Worm (Caenorhabditis elegans) whole organism, late embryonic: ENCODE data around the gene spp-10.

ENCODE experiments used
- C08G9.2 ChIP-seq: sonication (generic microtip); optimal IDR thresholded peaks from 2 replicates; lab custom pipeline; 2016; ENCODE audit warnings: mild to moderate bottlenecking, missing genetic modification characterization, moderate library complexity, missing compliant biosample characterization
- C38D4.7 ChIP-seq: fragments of 200-800 bp; sonication (Bioruptor generic); optimal IDR thresholded peaks from 2 replicates; lab custom pipeline; 2018; ENCODE audit warnings: mild to moderate bottlenecking, missing genetic modification characterization, moderate library complexity, missing compliant biosample characterization
- K02D7.2 ChIP-seq: sonication (generic microtip); optimal IDR thresholded peaks from 2 replicates; lab custom pipeline; 2017; ENCODE audit warnings: mild to moderate bottlenecking, missing genetic modification characterization, missing compliant biosample characterization
- T23F11.4 ChIP-seq: fragments of 200-800 bp; sonication (Bioruptor generic); optimal IDR thresholded peaks from 2 replicates; lab custom pipeline; 2018; ENCODE audit warnings: mild to moderate bottlenecking, missing genetic modification characterization, missing compliant biosample characterization
- Y22D7AL.16 ChIP-seq: sonication (generic microtip); optimal IDR thresholded peaks from 2 replicates; lab custom pipeline; 2016; ENCODE audit warnings: missing genetic modification characterization, missing compliant biosample characterization
- ahr-1 ChIP-seq: sonication (generic microtip); optimal IDR thresholded peaks from 2 replicates; lab custom pipeline; 2016; ENCODE audit warnings: missing genetic modification characterization, missing compliant biosample characterization
- ama-1 ChIP-seq: fragments of 150-350 bp; optimal IDR thresholded peaks from 2 replicates; lab custom pipeline; 2014
- ceh-14 ChIP-seq: sonication (generic microtip); optimal IDR thresholded peaks from 2 replicates; lab custom pipeline; 2016; ENCODE audit warnings: missing genotype, missing genetic modification characterization, missing compliant biosample characterization
- ceh-18 ChIP-seq: sonication (generic microtip); optimal IDR thresholded peaks from 2 replicates; lab custom pipeline; 2016; ENCODE audit warnings: missing genetic modification characterization, missing compliant biosample characterization
- ceh-2 ChIP-seq: sonication (generic microtip); optimal IDR thresholded peaks from 2 replicates; lab custom pipeline; 2016; ENCODE audit warnings: missing genotype, missing genetic modification characterization, missing compliant biosample characterization
- ceh-22 ChIP-seq: sonication (generic microtip); optimal IDR thresholded peaks from 2 replicates; lab custom pipeline; 2017; ENCODE audit warnings: missing biosample characterization, missing genetic modification characterization
- ceh-30 ChIP-seq: fragments of 150-350 bp; optimal IDR thresholded peaks from 2 replicates; lab custom pipeline; 2014; ENCODE audit warnings: missing biosample characterization, missing genetic modification characterization
- ceh-31 ChIP-seq: sonication (generic microtip); optimal IDR thresholded peaks from 2 replicates; lab custom pipeline; 2016; ENCODE audit warnings: missing genetic modification characterization, missing compliant biosample characterization
- ceh-34 ChIP-seq: sonication (generic microtip); optimal IDR thresholded peaks from 2 replicates; lab custom pipeline; 2016; ENCODE audit warnings: mild to moderate bottlenecking, missing genetic modification characterization, missing compliant biosample characterization
- ceh-45 ChIP-seq: fragments of 200-800 bp; sonication (Bioruptor generic); IDR thresholded peaks from 2 replicates; pipeline ENCODE4 v1.3.6; 2022; ENCODE audit warnings: missing genetic modification reagents, missing genetic modification characterization, missing compliant biosample characterization
- ceh-48 ChIP-seq: sonication (generic microtip); optimal IDR thresholded peaks from 2 replicates; lab custom pipeline; 2016; ENCODE audit warnings: missing genetic modification characterization, inconsistent platforms, missing compliant biosample characterization
- che-1 ChIP-seq: sonication (generic microtip); optimal IDR thresholded peaks from 2 replicates; lab custom pipeline; 2016; ENCODE audit warnings: mild to moderate bottlenecking, missing genetic modification characterization, missing compliant biosample characterization
- dmd-4 ChIP-seq: sonication (generic microtip); optimal IDR thresholded peaks from 2 replicates; lab custom pipeline; 2016; ENCODE audit warnings: borderline replicate concordance, missing genetic modification characterization, missing compliant biosample characterization
- dve-1 ChIP-seq: sonication (generic microtip); optimal IDR thresholded peaks from 2 replicates; lab custom pipeline; 2017; ENCODE audit warnings: antibody characterized with exemption, mild to moderate bottlenecking, missing genetic modification characterization, missing compliant biosample characterization
- fax-1 ChIP-seq: sonication (generic microtip); optimal IDR thresholded peaks from 2 replicates; lab custom pipeline; 2016; ENCODE audit warnings: missing genotype, missing genetic modification characterization, missing compliant biosample characterization
- fkh-10 ChIP-seq: fragments of 150-350 bp; optimal IDR thresholded peaks from 2 replicates; lab custom pipeline; 2014; ENCODE audit warnings: missing biosample characterization, missing genetic modification reagents, missing genetic modification characterization
- fkh-6 ChIP-seq: sonication (generic microtip); optimal IDR thresholded peaks from 2 replicates; lab custom pipeline; 2016; ENCODE audit warnings: missing genetic modification characterization, missing compliant biosample characterization
- hlh-13 ChIP-seq: fragments of 200-800 bp; sonication (Bioruptor generic); optimal IDR thresholded peaks from 2 replicates; lab custom pipeline; 2018; ENCODE audit warnings: mild to moderate bottlenecking, missing genetic modification characterization, missing compliant biosample characterization
- hlh-30 ChIP-seq: sonication (generic microtip); optimal IDR thresholded peaks from 2 replicates; lab custom pipeline; 2017; ENCODE audit warnings: antibody characterized with exemption, missing genetic modification characterization, missing compliant biosample characterization; ENCODE audit not compliant: insufficient read depth
- hlh-6 ChIP-seq: sonication (generic microtip); optimal IDR thresholded peaks from 2 replicates; lab custom pipeline; 2016; ENCODE audit warnings: missing genotype, missing genetic modification characterization, missing compliant biosample characterization
- hlh-8 ChIP-seq: sonication (generic microtip); optimal IDR thresholded peaks from 2 replicates; lab custom pipeline; 2016; ENCODE audit warnings: missing genotype, missing genetic modification characterization, missing compliant biosample characterization
- madf-2 ChIP-seq: sonication (generic microtip); optimal IDR thresholded peaks from 2 replicates; lab custom pipeline; 2017; ENCODE audit warnings: missing genetic modification characterization, missing compliant biosample characterization
- nfya-1 ChIP-seq: sonication (generic microtip); optimal IDR thresholded peaks from 2 replicates; lab custom pipeline; 2017; ENCODE audit warnings: missing genetic modification characterization, mild to moderate bottlenecking, missing compliant biosample characterization, antibody characterized with exemption, moderate library complexity
- nhr-11 ChIP-seq: fragments of 150-350 bp; optimal IDR thresholded peaks from 2 replicates; lab custom pipeline; 2014; ENCODE audit warnings: missing biosample characterization, missing genetic modification characterization
- nhr-232 ChIP-seq: sonication (generic microtip); optimal IDR thresholded peaks from 2 replicates; lab custom pipeline; 2016; ENCODE audit warnings: missing genetic modification characterization, missing compliant biosample characterization
- npax-4 ChIP-seq: sonication (generic microtip); optimal IDR thresholded peaks from 2 replicates; lab custom pipeline; 2016; ENCODE audit warnings: missing genetic modification characterization, missing compliant biosample characterization
- odd-2 ChIP-seq: sonication (generic microtip); optimal IDR thresholded peaks from 2 replicates; lab custom pipeline; 2017; ENCODE audit warnings: antibody characterized with exemption, mild to moderate bottlenecking, missing genetic modification characterization, missing compliant biosample characterization
- pag-3 ChIP-seq: sonication (generic microtip); optimal IDR thresholded peaks from 2 replicates; lab custom pipeline; 2016; ENCODE audit warnings: missing compliant biosample characterization, missing genetic modification characterization, borderline replicate concordance
- pat-9 ChIP-seq: fragments of 200-800 bp; sonication (Bioruptor generic); optimal IDR thresholded peaks from 2 replicates; lab custom pipeline; 2018; ENCODE audit warnings: mild to moderate bottlenecking, missing genetic modification characterization, moderate library complexity, missing compliant biosample characterization
- pax-1 ChIP-seq: fragments of 150-350 bp; optimal IDR thresholded peaks from 2 replicates; lab custom pipeline; 2014; ENCODE audit warnings: missing biosample characterization, missing genetic modification characterization
- pha-2 ChIP-seq: sonication (generic microtip); optimal IDR thresholded peaks from 2 replicates; lab custom pipeline; 2017; ENCODE audit warnings: mild to moderate bottlenecking, missing genetic modification characterization, missing compliant biosample characterization
- pros-1 ChIP-seq: fragments of 150-350 bp; optimal IDR thresholded peaks from 2 replicates; lab custom pipeline; 2014; ENCODE audit warnings: missing biosample characterization, missing genetic modification reagents, missing genetic modification characterization
- ref-2 ChIP-seq: sonication (generic microtip); optimal IDR thresholded peaks from 2 replicates; lab custom pipeline; 2016; ENCODE audit warnings: missing genetic modification characterization, missing compliant biosample characterization
- rnt-1 ChIP-seq: sonication (generic microtip); optimal IDR thresholded peaks from 2 replicates; lab custom pipeline; 2016; ENCODE audit warnings: missing genetic modification characterization, missing compliant biosample characterization
- sdc-2 ChIP-seq: sonication (generic microtip); optimal IDR thresholded peaks from 2 replicates; lab custom pipeline; 2016; ENCODE audit warnings: missing genotype, missing genetic modification characterization, missing compliant biosample characterization
- sox-2 ChIP-seq: fragments of 200-800 bp; sonication (Bioruptor generic); IDR thresholded peaks from 2 replicates; pipeline ENCODE4 v1.3.6; 2022; ENCODE audit warnings: missing genetic modification reagents, missing genetic modification characterization, missing compliant biosample characterization
- sox-4 ChIP-seq: sonication (generic microtip); optimal IDR thresholded peaks from 2 replicates; lab custom pipeline; 2017; ENCODE audit warnings: mild to moderate bottlenecking, missing genetic modification characterization, inconsistent platforms, missing compliant biosample characterization
- tbx-2 ChIP-seq: sonication (generic microtip); optimal IDR thresholded peaks from 2 replicates; lab custom pipeline; 2016; ENCODE audit warnings: missing genetic modification characterization, missing compliant biosample characterization
- ttx-3 ChIP-seq: sonication (generic microtip); optimal IDR thresholded peaks from 2 replicates; lab custom pipeline; 2016; ENCODE audit warnings: missing genetic modification reagents, missing genetic modification characterization, missing compliant biosample characterization
- unc-3 ChIP-seq, 2 experiments: fragments of 200-800 bp in 1 of 2; sonication (Bioruptor generic) in 1 of 2; sonication (generic microtip) in 1 of 2; conservative IDR thresholded peaks in 1 of 2; optimal IDR thresholded peaks in 1 of 2; 2 replicates each; pipeline versions ENCODE4 v1.3.6 to Lab custom; 2016 to 2022; ENCODE audit warnings: missing compliant biosample characterization in 2 of 2, missing genetic modification characterization in 2 of 2, missing genetic modification reagents in 1 of 2
- unc-42 ChIP-seq: sonication (generic microtip); optimal IDR thresholded peaks from 2 replicates; lab custom pipeline; 2016; ENCODE audit warnings: missing genotype, missing genetic modification characterization, missing compliant biosample characterization
- unc-55 ChIP-seq: sonication (generic microtip); optimal IDR thresholded peaks from 2 replicates; lab custom pipeline; 2017; ENCODE audit warnings: missing biosample characterization, missing genetic modification reagents, missing genetic modification characterization
- unc-86 ChIP-seq: sonication (generic microtip); optimal IDR thresholded peaks from 2 replicates; lab custom pipeline; 2016; ENCODE audit warnings: missing genetic modification characterization, missing compliant biosample characterization

The spp-10 gene

ce11 chrIV:8431567-8432458 lies 45.2 kb upstream of the spp-10 start:
- TF ChIP-seq pha-2 (tag; lab: Kevin White, UChicago) (peak; percentile 35), unc-55 (peak; percentile 51), hlh-13 (GFP tag; lab: Kevin White, UChicago) (peak; percentile 19), che-1 (peak; percentile 6), ceh-34 (tag; lab: Kevin White, UChicago) (peak; percentile 2), ceh-18 (peak; percentile 52), unc-3 (GFP tag; conservative IDR thresholded peaks at IDR 0.05; lab: Robert Waterston, UW) (0 out of 2 replicates have a peak, but pooled peaks have one; percentile 27), unc-3 (tag; optimal IDR thresholded peaks at IDR 0.05; lab: Kevin White, UChicago) (no peak), ceh-31 (tag; lab: Kevin White, UChicago) (peak; percentile 68), dve-1 (tag; lab: Kevin White, UChicago) (peak; percentile 27), dmd-4 (tag; lab: Kevin White, UChicago) (peak; percentile 17), unc-42 (tag; lab: Kevin White, UChicago) (peak; percentile 51), ceh-48 (tag; lab: Kevin White, UChicago) (peak; percentile 72), nhr-232 (no peak), hlh-30 (peak; percentile 82), nhr-11 (tag; lab: Kevin White, UChicago) (peak; percentile 22), ceh-14 (tag; lab: Kevin White, UChicago) (peak; percentile 48), ama-1 (peak; percentile 87), pax-1 (tag; lab: Kevin White, UChicago) (no peak), tbx-2 (tag; lab: Kevin White, UChicago) (peak; percentile 76), pag-3 (tag; lab: Kevin White, UChicago) (no peak), nfya-1 (peak; percentile 99), C08G9.2 (tag; lab: Kevin White, UChicago) (no peak), hlh-8 (tag; lab: Kevin White, UChicago) (no peak)

DNA sequence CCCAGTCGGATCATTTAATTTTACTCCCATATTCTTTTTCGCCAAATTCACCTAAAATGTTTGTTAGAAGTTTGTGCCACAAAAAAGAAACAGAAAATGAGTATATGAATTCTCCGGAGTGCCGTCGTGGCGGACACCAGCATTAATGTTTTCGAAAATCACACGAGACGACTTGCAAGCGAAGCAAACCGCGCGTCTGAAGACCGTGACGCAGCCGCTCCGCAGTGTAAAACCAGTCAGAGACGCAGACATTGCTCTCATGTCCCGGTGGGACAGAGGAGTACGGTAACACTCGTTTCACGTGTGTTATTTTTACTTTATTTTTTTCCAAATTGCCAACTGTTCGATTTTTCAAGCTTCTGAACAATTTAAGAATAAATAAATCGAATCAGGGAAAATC lies 44.3 kb upstream of the spp-10 start, which contains the start of the genes T26A8.4 and pdtf-1:
Gene T26A8.4 (minus strand): TSS at position 185 of the 400 bp plus-strand sequence.
Gene pdtf-1 (plus strand): TSS at position 330 of the 400 bp plus-strand sequence.
- TF ChIP-seq rnt-1 (peak; percentile 82), T23F11.4 (GFP tag; lab: Kevin White, UChicago) (peak; percentile 15), C38D4.7 (no peak), hlh-6 (tag; lab: Kevin White, UChicago) (no peak), nfya-1 (peak; percentile 99), pat-9 (tag; lab: Kevin White, UChicago) (peak; percentile 41), unc-86 (tag; lab: Kevin White, UChicago) (peak; percentile 7), odd-2 (tag; lab: Kevin White, UChicago) (no peak), dve-1 (tag; lab: Kevin White, UChicago) (peak; percentile 65), ceh-2 (tag; lab: Kevin White, UChicago) (peak; percentile 1), ceh-14 (tag; lab: Kevin White, UChicago) (no peak), ceh-34 (tag; lab: Kevin White, UChicago) (peak; percentile 70), ceh-45 (no peak), K02D7.2 (tag; lab: Kevin White, UChicago) (no peak), hlh-30 (peak; percentile 95), ceh-22 (tag; lab: Kevin White, UChicago) (no peak), ttx-3 (tag; lab: Kevin White, UChicago) (no peak), sox-4 (tag; lab: Kevin White, UChicago) (no peak), madf-2 (tag; lab: Kevin White, UChicago) (peak; percentile 31), fax-1 (no peak), sox-2 (GFP tag; lab: Robert Waterston, UW) (no peak), ceh-30 (tag; lab: Kevin White, UChicago) (no peak), dmd-4 (tag; lab: Kevin White, UChicago) (no peak), Y22D7AL.16 (tag; lab: Kevin White, UChicago) (no peak), ahr-1 (tag; lab: Kevin White, UChicago) (no peak), pha-2 (tag; lab: Kevin White, UChicago) (no peak), fkh-6 (tag; lab: Kevin White, UChicago) (no peak), pros-1 (tag; lab: Kevin White, UChicago) (peak; percentile 66), hlh-13 (GFP tag; lab: Kevin White, UChicago) (no peak), hlh-8 (tag; lab: Kevin White, UChicago) (no peak), che-1 (no peak), ref-2 (tag; lab: Kevin White, UChicago) (peak; percentile 91), fkh-10 (GFP tag; lab: Kevin White, UChicago) (peak; percentile 26), sdc-2 (no peak), unc-55 (peak; percentile 87), npax-4 (tag; lab: Kevin White, UChicago) (no peak)
